Worm (Caenorhabditis elegans) whole organism, L2 larva: ENCODE results near the gene col-109.

ENCODE experiments used
- R02D3.7 ChIP-seq: fragments of 150-350 bp; optimal IDR thresholded peaks from 2 replicates; lab custom pipeline; 2014; ENCODE audit warnings: missing biosample characterization, missing genetic modification characterization
- ZK546.5 ChIP-seq: sonication (generic microtip); optimal IDR thresholded peaks from 2 replicates; lab custom pipeline; 2017; ENCODE audit warnings: missing biosample characterization, missing genetic modification characterization
- egl-27 ChIP-seq: sonication (generic microtip); optimal IDR thresholded peaks from 3 replicates; lab custom pipeline; 2017; ENCODE audit warnings: missing biosample characterization, missing genetic modification reagents, missing genetic modification characterization
- elt-3 ChIP-seq: sonication (generic microtip); optimal IDR thresholded peaks from 2 replicates; lab custom pipeline; 2017; ENCODE audit warnings: missing biosample characterization, missing genetic modification characterization
- fos-1 ChIP-seq: fragments of 150-350 bp; optimal IDR thresholded peaks from 2 replicates; lab custom pipeline; 2014; ENCODE audit warnings: missing biosample characterization, missing genetic modification characterization
- lin-11 ChIP-seq: fragments of 150-350 bp; sonication (generic microtip); optimal IDR thresholded peaks from 2 replicates; lab custom pipeline; 2014; ENCODE audit warnings: missing biosample characterization, missing genetic modification characterization, inconsistent platforms, mixed read lengths
- mab-5 ChIP-seq: fragments of 150-350 bp; optimal IDR thresholded peaks from 2 replicates; lab custom pipeline; 2014; ENCODE audit warnings: missing biosample characterization, missing genetic modification characterization
- mdl-1 ChIP-seq, 2 experiments: fragments of 150-350 bp in 1 of 2; sonication (generic microtip) in 1 of 2; optimal IDR thresholded peaks; 2 replicates each; lab custom pipeline; 2017; ENCODE audit warnings: missing biosample characterization in 2 of 2, missing genetic modification characterization in 2 of 2
- nhr-10 ChIP-seq: sonication (generic microtip); optimal IDR thresholded peaks from 2 replicates; lab custom pipeline; 2017; ENCODE audit warnings: missing biosample characterization, missing genetic modification characterization
- nhr-237 ChIP-seq: fragments of 150-350 bp; optimal IDR thresholded peaks from 2 replicates; lab custom pipeline; 2014; ENCODE audit warnings: missing biosample characterization, missing genetic modification characterization
- nhr-25 ChIP-seq: fragments of 150-350 bp; sonication (generic microtip); optimal IDR thresholded peaks from 3 replicates; lab custom pipeline; 2014; ENCODE audit warnings: missing biosample characterization, missing genetic modification characterization
- nhr-77 ChIP-seq: fragments of 150-350 bp; optimal IDR thresholded peaks from 2 replicates; lab custom pipeline; 2014; ENCODE audit warnings: missing biosample characterization, missing genetic modification characterization
- snpc-4 ChIP-seq: fragments of 150-350 bp; optimal IDR thresholded peaks from 2 replicates; lab custom pipeline; 2014; ENCODE audit warnings: missing biosample characterization, missing genetic modification characterization
- unc-62 ChIP-seq: fragments of 150-350 bp; optimal IDR thresholded peaks from 2 replicates; lab custom pipeline; 2014; ENCODE audit warnings: missing biosample characterization, missing genetic modification reagents, missing genetic modification characterization

ce11 chrIV:1868981-1869380, 48.9 kb upstream of the col-109 start:
- no peak for TF ChIP-seq ZK546.5 (tag; lab: Kevin White, UChicago)
- TF ChIP-seq snpc-4 (tag; lab: Kevin White, UChicago), result no peak
- TF ChIP-seq R02D3.7 (tag; lab: Kevin White, UChicago), result no peak
- no peak for TF ChIP-seq lin-11 (tag; lab: Kevin White, UChicago)
- TF ChIP-seq mdl-1 (tag; optimal IDR thresholded peaks at IDR 0.05; lab: Kevin White, UChicago), result no peak
- no peak for TF ChIP-seq egl-27 (tag; lab: Kevin White, UChicago)
- TF ChIP-seq nhr-237 (tag; lab: Kevin White, UChicago), result no peak
- no peak for TF ChIP-seq nhr-10 (tag; lab: Kevin White, UChicago)
- TF ChIP-seq nhr-25 (tag; lab: Kevin White, UChicago), result peak; percentile 44
- no peak for TF ChIP-seq nhr-77 (tag; lab: Kevin White, UChicago)
- TF ChIP-seq unc-62 (GFP tag; lab: Kevin White, UChicago), result no peak
- no peak for TF ChIP-seq elt-3
- no peak for TF ChIP-seq fos-1 (tag; lab: Kevin White, UChicago)
- TF ChIP-seq mab-5, result no peak
